Worm (Caenorhabditis elegans): Measurements from ENCODE around the gene Y37D8A.25.
A peak's percentile ranks its signal among the peaks of the same experiment; 100 is the strongest.

- TF ChIP-seq mdl-1 (tag; optimal IDR thresholded peaks at IDR 0.05): peak; percentile 86 to 92
- TF ChIP-seq pqm-1 (tag; optimal IDR thresholded peaks at IDR 0.05): no peak
- no peak for TF ChIP-seq unc-62 (GFP tag; optimal IDR thresholded peaks at IDR 0.05 in 1 of 2)
- no peak for TF ChIP-seq unc-62 (tag; optimal IDR thresholded peaks at IDR 0.05)
- no peak for TF ChIP-seq aly-2 (tag; optimal IDR thresholded peaks at IDR 0.05)
- no peak for TF ChIP-seq tag-97 (GFP tag; IDR thresholded peaks at IDR 0.05)
- no peak for TF ChIP-seq php-3 (GFP tag; IDR thresholded peaks at IDR 0.05)
- TF ChIP-seq F49E8.2 (tag; optimal IDR thresholded peaks at IDR 0.05; ENCODE audit: borderline replicate concordance): no peak
Measured at ce11 chrIII:12838913-12839366, 18.9 kb upstream of the Y37D8A.25 start, which contains the start of gene Y37D8A.4.
